Fruit fly (Drosophila melanogaster) whole organism, prepupa: ENCODE results near the gene Ipp.
A peak's percentile ranks its signal among the peaks of the same experiment; 100 is the strongest.

Experiments
- Blimp-1 ChIP-seq: fragments of 200-800 bp; sonication (Bioruptor generic); optimal IDR thresholded peaks from 3 replicates; lab custom pipeline; 2017; ENCODE audit warnings: missing biosample characterization, missing genetic modification characterization, mild to moderate bottlenecking, moderate library complexity, missing genetic modification reagents
- CG10631 ChIP-seq: fragments of 200-800 bp; sonication (Bioruptor generic); optimal IDR thresholded peaks from 2 replicates; lab custom pipeline; 2016; ENCODE audit warnings: missing biosample characterization, missing genetic modification characterization
- CG10669 ChIP-seq: fragments of 200-800 bp; sonication (Bioruptor generic); optimal IDR thresholded peaks from 3 replicates; lab custom pipeline; 2018; ENCODE audit warnings: missing biosample characterization, mild to moderate bottlenecking, missing genetic modification characterization, moderate library complexity
- CG11294 ChIP-seq: fragments of 200-800 bp; sonication (Bioruptor generic); IDR thresholded peaks from 2 replicates; pipeline ENCODE4 v1.3.6; 2022; ENCODE audit warnings: missing biosample characterization, missing genetic modification characterization
- CG11762 ChIP-seq: fragments of 200-800 bp; sonication (Bioruptor generic); optimal IDR thresholded peaks from 3 replicates; lab custom pipeline; 2016; ENCODE audit warnings: missing biosample characterization, missing genetic modification characterization; ENCODE audit not compliant: insufficient read depth
- CG1621 ChIP-seq: fragments of 200-800 bp; sonication (Bioruptor generic); optimal IDR thresholded peaks from 3 replicates; lab custom pipeline; 2018; ENCODE audit warnings: missing biosample characterization, mild to moderate bottlenecking, missing genetic modification characterization
- CG16779 ChIP-seq: fragments of 200-800 bp; sonication (Bioruptor generic); optimal IDR thresholded peaks from 3 replicates; lab custom pipeline; 2017; ENCODE audit warnings: missing biosample characterization, mild to moderate bottlenecking, missing genetic modification characterization
- CG3032 ChIP-seq: fragments of 200-800 bp; optimal IDR thresholded peaks from 2 replicates; lab custom pipeline; 2019; ENCODE audit warnings: missing biosample characterization, mild to moderate bottlenecking, missing genetic modification characterization, moderate library complexity
- CG31627 ChIP-seq: fragments of 200-800 bp; sonication (Bioruptor generic); optimal IDR thresholded peaks from 3 replicates; lab custom pipeline; 2016; ENCODE audit warnings: missing biosample characterization, missing genetic modification characterization
- CG32006 ChIP-seq: fragments of 200-800 bp; sonication (Bioruptor generic); optimal IDR thresholded peaks from 3 replicates; lab custom pipeline; 2017; ENCODE audit warnings: missing biosample characterization, mild to moderate bottlenecking, missing genetic modification characterization
- CG34406 ChIP-seq: fragments of 200-800 bp; sonication (Bioruptor generic); optimal IDR thresholded peaks from 3 replicates; lab custom pipeline; 2016; ENCODE audit warnings: missing biosample characterization, missing genetic modification characterization
- CG3919 ChIP-seq: fragments of 200-800 bp; sonication (Bioruptor generic); optimal IDR thresholded peaks from 3 replicates; lab custom pipeline; 2016; ENCODE audit warnings: missing biosample characterization, missing genetic modification characterization
- CG4318 ChIP-seq: fragments of 200-800 bp; sonication (Bioruptor generic); optimal IDR thresholded peaks from 3 replicates; lab custom pipeline; 2017; ENCODE audit warnings: missing biosample characterization, mild to moderate bottlenecking, missing genetic modification characterization
- CG6163 ChIP-seq: fragments of 200-800 bp; sonication (Bioruptor generic); IDR thresholded peaks from 3 replicates; pipeline ENCODE4 v1.3.6; 2022; ENCODE audit warnings: missing biosample characterization, missing genetic modification characterization
- CG6792 ChIP-seq: fragments of 200-800 bp; sonication (Bioruptor generic); optimal IDR thresholded peaks from 3 replicates; lab custom pipeline; 2016; ENCODE audit warnings: missing biosample characterization, missing genetic modification characterization
- CG6808 ChIP-seq: fragments of 200-800 bp; sonication (Bioruptor generic); optimal IDR thresholded peaks from 3 replicates; lab custom pipeline; 2017; ENCODE audit warnings: missing biosample characterization, missing genetic modification characterization, mild to moderate bottlenecking, moderate library complexity, missing genetic modification reagents
- CG6854 ChIP-seq: fragments of 200-800 bp; sonication (Bioruptor generic); optimal IDR thresholded peaks from 2 replicates; lab custom pipeline; 2017; ENCODE audit warnings: missing biosample characterization, mild to moderate bottlenecking, missing genetic modification characterization
- CG8119 ChIP-seq: fragments of 200-800 bp; sonication (Bioruptor generic); IDR thresholded peaks from 3 replicates; pipeline ENCODE4 v1.3.6; 2022; ENCODE audit warnings: missing biosample characterization, missing genetic modification characterization
- CG8319 ChIP-seq: fragments of 200-800 bp; sonication (Bioruptor generic); optimal IDR thresholded peaks from 3 replicates; lab custom pipeline; 2016; ENCODE audit warnings: missing biosample characterization, missing genetic modification characterization
- CG8632 ChIP-seq: fragments of 200-800 bp; sonication (Bioruptor generic); optimal IDR thresholded peaks from 3 replicates; lab custom pipeline; 2016; ENCODE audit warnings: missing biosample characterization, missing genetic modification characterization
- CG9139 ChIP-seq: fragments of 200-800 bp; sonication (Bioruptor generic); optimal IDR thresholded peaks from 3 replicates; lab custom pipeline; 2017; ENCODE audit warnings: missing biosample characterization, mild to moderate bottlenecking, missing genetic modification characterization
- Eip75B ChIP-seq: fragments of 200-800 bp; sonication (Bioruptor generic); optimal IDR thresholded peaks from 3 replicates; lab custom pipeline; 2016; ENCODE audit warnings: missing biosample characterization, missing genetic modification characterization
- Eip78C ChIP-seq: fragments of 200-800 bp; sonication (Bioruptor generic); peaks from one replicate; lab custom pipeline; 2016; ENCODE audit warnings: missing biosample characterization, missing genetic modification characterization
- Eip93F ChIP-seq: fragments of 200-800 bp; sonication (Bioruptor generic); optimal IDR thresholded peaks from 2 replicates; lab custom pipeline; 2016; ENCODE audit warnings: missing biosample characterization, mild to moderate bottlenecking, missing genetic modification characterization
- Ets21C ChIP-seq: fragments of 200-800 bp; sonication (Bioruptor generic); optimal IDR thresholded peaks from 3 replicates; lab custom pipeline; 2016; ENCODE audit warnings: missing biosample characterization, missing genetic modification characterization
- Ets96B ChIP-seq: fragments of 200-800 bp; optimal IDR thresholded peaks from 2 replicates; lab custom pipeline; 2019; ENCODE audit warnings: missing biosample characterization, mild to moderate bottlenecking, missing genetic modification characterization, moderate library complexity
- Gug ChIP-seq: fragments of 200-800 bp; sonication (Bioruptor generic); IDR thresholded peaks from 2 replicates; pipeline ENCODE4 v1.3.6; 2022; ENCODE audit warnings: missing biosample characterization, missing genetic modification characterization
- Hr38 ChIP-seq: sonication (Bioruptor generic); optimal IDR thresholded peaks from 2 replicates; lab custom pipeline; 2016; ENCODE audit warnings: missing biosample characterization, missing genetic modification characterization
- Hr39 ChIP-seq: fragments of 200-800 bp; sonication (Bioruptor generic); optimal IDR thresholded peaks from 2 replicates; lab custom pipeline; 2016; ENCODE audit warnings: missing biosample characterization, missing genetic modification characterization
- Met ChIP-seq: fragments of 200-800 bp; sonication (Bioruptor generic); optimal IDR thresholded peaks from 3 replicates; lab custom pipeline; 2016; ENCODE audit warnings: missing biosample characterization, missing genetic modification characterization
- Smox ChIP-seq: fragments of 200-800 bp; sonication (Bioruptor generic); optimal IDR thresholded peaks from 3 replicates; lab custom pipeline; 2016; ENCODE audit warnings: missing biosample characterization, missing genetic modification characterization
- Sox102F ChIP-seq: fragments of 200-800 bp; sonication (Bioruptor generic); optimal IDR thresholded peaks from 2 replicates; lab custom pipeline; 2016; ENCODE audit warnings: missing biosample characterization, mild to moderate bottlenecking, missing genetic modification characterization
- Sox14 ChIP-seq: fragments of 200-800 bp; sonication (Bioruptor generic); optimal IDR thresholded peaks from 3 replicates; lab custom pipeline; 2016; ENCODE audit warnings: missing biosample characterization, missing genetic modification characterization
- achi ChIP-seq: fragments of 200-800 bp; sonication (Bioruptor generic); optimal IDR thresholded peaks from 3 replicates; lab custom pipeline; 2016; ENCODE audit warnings: missing biosample characterization, missing genetic modification characterization
- cyc ChIP-seq: fragments of 200-800 bp; sonication (Bioruptor generic); optimal IDR thresholded peaks from 3 replicates; lab custom pipeline; 2016; ENCODE audit warnings: missing biosample characterization, missing genetic modification characterization
- dsx ChIP-seq: fragments of 200-800 bp; optimal IDR thresholded peaks from 3 replicates; lab custom pipeline; 2019; ENCODE audit warnings: missing biosample characterization, mild to moderate bottlenecking, missing genetic modification characterization, moderate library complexity; ENCODE audit not compliant: poor library complexity, severe bottlenecking
- eg ChIP-seq: fragments of 200-800 bp; sonication (Bioruptor generic); IDR thresholded peaks from 3 replicates; pipeline ENCODE4 v1.3.6; 2022; ENCODE audit warnings: missing biosample characterization, missing genetic modification characterization
- fd59A ChIP-seq: fragments of 200-800 bp; sonication (Bioruptor generic); optimal IDR thresholded peaks from 2 replicates; lab custom pipeline; 2017; ENCODE audit warnings: missing biosample characterization, mild to moderate bottlenecking, missing genetic modification characterization, missing genetic modification reagents
- fkh ChIP-seq: fragments of 200-800 bp; sonication (Bioruptor generic); optimal IDR thresholded peaks from 3 replicates; lab custom pipeline; 2017; ENCODE audit warnings: missing biosample characterization, mild to moderate bottlenecking, missing genetic modification characterization, moderate library complexity
- lz ChIP-seq: fragments of 200-800 bp; sonication (Bioruptor generic); optimal IDR thresholded peaks from 3 replicates; lab custom pipeline; 2016; ENCODE audit warnings: missing biosample characterization, missing genetic modification characterization
- net ChIP-seq: fragments of 200-800 bp; sonication (Bioruptor generic); optimal IDR thresholded peaks from 3 replicates; lab custom pipeline; 2016; ENCODE audit warnings: missing biosample characterization, missing genetic modification characterization
- pdm3 ChIP-seq: fragments of 200-800 bp; sonication (Bioruptor generic); optimal IDR thresholded peaks from 3 replicates; lab custom pipeline; 2016; ENCODE audit warnings: missing biosample characterization, missing genetic modification characterization
- salr ChIP-seq, 2 experiments: fragments of 200-800 bp; sonication (Bioruptor generic); optimal IDR thresholded peaks; 3 replicates each; lab custom pipeline; 2016 to 2018; ENCODE audit warnings: missing biosample characterization in 2 of 2, missing genetic modification characterization in 2 of 2, mild to moderate bottlenecking in 1 of 2
- spab ChIP-seq: fragments of 200-800 bp; sonication (Bioruptor generic); optimal IDR thresholded peaks from 2 replicates; lab custom pipeline; 2017; ENCODE audit warnings: missing biosample characterization, mild to moderate bottlenecking, missing genetic modification characterization, missing genetic modification reagents
- ss ChIP-seq, 2 experiments: fragments of 200-800 bp; sonication (Bioruptor generic); optimal IDR thresholded peaks; 2 replicates in 1 of 2; 3 replicates in 1 of 2; lab custom pipeline; 2017 to 2018; ENCODE audit warnings: mild to moderate bottlenecking in 2 of 2, missing biosample characterization in 2 of 2, missing genetic modification characterization in 2 of 2, moderate library complexity in 1 of 2
- svp ChIP-seq: fragments of 200-800 bp; sonication (Bioruptor generic); peaks from one replicate; lab custom pipeline; 2016; ENCODE audit warnings: missing biosample characterization, missing genetic modification characterization
- topi ChIP-seq: fragments of 200-800 bp; sonication (Bioruptor generic); optimal IDR thresholded peaks from 3 replicates; lab custom pipeline; 2016; ENCODE audit warnings: missing biosample characterization, missing genetic modification characterization
- vri ChIP-seq: fragments of 200-800 bp; sonication (Bioruptor generic); optimal IDR thresholded peaks from 3 replicates; lab custom pipeline; 2016; ENCODE audit warnings: missing biosample characterization, mild to moderate bottlenecking, missing genetic modification characterization

Gene Ipp

DNA sequence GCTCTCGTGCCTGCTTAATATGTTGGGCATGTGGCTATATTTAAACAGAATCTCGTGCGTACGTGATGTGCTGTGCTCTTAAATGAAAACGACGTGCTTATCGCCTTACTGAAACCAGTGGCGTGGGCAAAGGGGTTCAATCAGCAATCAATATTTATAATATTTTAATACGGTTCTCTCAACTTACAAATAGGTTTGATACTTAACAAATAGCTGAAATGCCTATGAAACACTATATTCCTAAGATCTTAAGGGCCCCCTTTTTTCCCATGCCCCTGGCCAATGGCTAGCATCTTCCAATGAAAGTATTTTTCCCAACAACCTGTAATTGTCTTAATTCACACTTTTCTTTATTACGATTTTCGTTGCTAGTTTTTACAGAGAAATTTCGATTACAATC lies 42.9 kb upstream of the Ipp start (continued):
- TF ChIP-seq spab (GFP tag; lab: Kevin White, UChicago) (peak; percentile 80), CG32006 (peak; percentile 37), CG3032 (tag; lab: Kevin White, UChicago) (peak; percentile 86), Ets96B (tag; lab: Kevin White, UChicago) (peak; percentile 83), Gug (no peak), CG8319 (peak; percentile 56), CG34406 (GFP tag; lab: Kevin White, UChicago) (peak; percentile 67), cyc (peak; percentile 65), Sox102F (peak; percentile 57), CG10669 (GFP tag; lab: Kevin White, UChicago) (peak; percentile 80), pdm3 (GFP tag; lab: Kevin White, UChicago) (peak; percentile 77), vri (peak; percentile 36), fkh (GFP tag; lab: Kevin White, UChicago) (no peak), CG6792 (GFP tag; lab: Kevin White, UChicago) (peak; percentile 77), net (GFP tag; lab: Kevin White, UChicago) (peak; percentile 18), Hr38 (GFP tag; lab: Kevin White, UChicago) (no peak), CG11294 (no peak), dsx (peak; percentile 80), svp (GFP tag; lab: Kevin White, UChicago) (peak; percentile 90), CG11762 (GFP tag; lab: Kevin White, UChicago) (peak; percentile 56), CG8119 (GFP tag; lab: Robert Waterston, UW) (peak; percentile 26; the same call in 1 of the 3 replicates), CG16779 (tag; lab: Kevin White, UChicago) (no peak), salr (GFP tag; optimal IDR thresholded peaks at IDR 0.05; lab: Kevin White, UChicago) (peak; percentile 20 to 57), CG31627 (GFP tag; lab: Kevin White, UChicago) (peak; percentile 75), topi (GFP tag; lab: Kevin White, UChicago) (peak; percentile 78), Sox14 (GFP tag; lab: Kevin White, UChicago) (peak; percentile 69), CG10631 (peak; percentile 73), CG4318 (GFP tag; lab: Kevin White, UChicago) (peak; percentile 2), fd59A (peak; percentile 77), lz (GFP tag; lab: Kevin White, UChicago) (peak; percentile 75), ss (GFP tag; optimal IDR thresholded peaks at IDR 0.05; lab: Kevin White, UChicago) (peak; percentile 74 to 86), eg (GFP tag; lab: Robert Waterston, UW) (peak; percentile 60; the same call in 2 of the 3 replicates)

DNA sequence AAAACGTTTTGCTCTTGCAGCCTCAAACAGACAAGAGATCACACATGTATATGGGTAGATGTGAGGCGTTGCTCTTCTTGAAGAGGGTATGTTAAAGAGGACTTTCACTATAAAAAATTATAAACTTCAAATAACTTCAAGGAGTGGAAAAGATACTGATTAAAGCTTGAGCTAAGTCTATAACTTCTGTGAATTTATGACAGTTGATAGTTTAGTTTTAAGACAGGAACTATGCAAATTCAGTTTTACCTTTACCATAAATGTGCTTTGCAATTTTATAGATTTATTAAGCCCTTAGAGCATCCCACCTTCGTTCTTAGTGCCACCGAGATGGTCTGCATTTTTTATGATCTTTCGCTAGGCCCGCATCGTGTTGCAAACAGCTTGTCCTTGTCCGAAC lies 42.0 kb upstream of the Ipp start:
- TF ChIP-seq Eip93F (GFP tag; lab: Kevin White, UChicago) (no peak), salr (GFP tag; optimal IDR thresholded peaks at IDR 0.05; lab: Kevin White, UChicago) (peak; percentile 12 to 24), CG34406 (GFP tag; lab: Kevin White, UChicago) (peak; percentile 5), CG8119 (GFP tag; lab: Robert Waterston, UW) (no peak), ss (GFP tag; optimal IDR thresholded peaks at IDR 0.05; lab: Kevin White, UChicago) (peak; percentile 50 to 52), Eip75B (peak; percentile 25), Smox (GFP tag; lab: Kevin White, UChicago) (peak; percentile 2), vri (no peak), Met (GFP tag; lab: Kevin White, UChicago) (peak; percentile 7), CG6808 (GFP tag; lab: Kevin White, UChicago) (peak; percentile 63), Eip78C (peak; percentile 82), CG6163 (GFP tag; lab: Robert Waterston, UW) (0 out of 3 replicates have a peak, but pooled peaks have one; percentile 30), CG6854 (GFP tag; lab: Kevin White, UChicago) (no peak), lz (GFP tag; lab: Kevin White, UChicago) (peak; percentile 26), spab (GFP tag; lab: Kevin White, UChicago) (peak; percentile 59), Sox102F (no peak), CG1621 (tag; lab: Kevin White, UChicago) (peak; percentile 38), CG11294 (no peak), CG16779 (tag; lab: Kevin White, UChicago) (no peak), CG8632 (GFP tag; lab: Kevin White, UChicago) (peak; percentile 28), CG4318 (GFP tag; lab: Kevin White, UChicago) (no peak), Hr39 (GFP tag; lab: Kevin White, UChicago) (peak; percentile 3), topi (GFP tag; lab: Kevin White, UChicago) (peak; percentile 21), Hr38 (GFP tag; lab: Kevin White, UChicago) (no peak), Ets21C (GFP tag; lab: Kevin White, UChicago) (no peak), CG31627 (GFP tag; lab: Kevin White, UChicago) (peak; percentile 8), CG9139 (no peak), CG32006 (no peak), cyc (no peak), CG3919 (GFP tag; lab: Kevin White, UChicago) (peak; percentile 25), achi (GFP tag; lab: Kevin White, UChicago) (no peak), CG3032 (tag; lab: Kevin White, UChicago) (peak; percentile 71), Ets96B (tag; lab: Kevin White, UChicago) (peak; percentile 57), Blimp-1 (GFP tag; lab: Kevin White, UChicago) (no peak)
